Worm (Caenorhabditis elegans): ENCODE measurements around the gene dsc-4.

DNA sequence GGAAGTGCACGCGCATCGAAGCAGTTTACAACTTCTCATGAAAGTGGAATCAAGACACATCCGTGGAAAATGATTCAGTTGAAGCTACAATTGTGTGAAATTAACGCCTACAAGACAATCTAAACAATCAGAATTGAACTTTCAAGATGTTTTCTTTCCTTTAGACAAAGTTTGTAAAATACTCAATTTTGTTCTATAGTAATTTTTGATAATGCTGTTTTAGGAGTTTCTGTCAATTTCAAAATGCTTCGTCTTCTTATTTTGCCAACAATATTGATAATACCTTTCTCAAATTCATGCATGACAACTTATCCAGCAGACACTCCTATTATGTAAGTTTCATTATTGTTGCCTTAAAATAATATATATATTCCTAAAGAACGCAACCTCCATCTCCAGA, 51.2 kb downstream of the dsc-4 start, which contains the start of gene T21D12.11:
- TF ChIP-seq elt-3 (tag; optimal IDR thresholded peaks at IDR 0.05) (no peak), nhr-237 (tag; optimal IDR thresholded peaks at IDR 0.05) (no peak), elt-1 (tag; optimal IDR thresholded peaks at IDR 0.05) (no peak), ztf-11 (tag; optimal IDR thresholded peaks at IDR 0.05) (no peak), ZK546.5 (tag; optimal IDR thresholded peaks at IDR 0.05) (no peak), lin-39 (tag; optimal IDR thresholded peaks at IDR 0.05) (no peak), nhr-77 (tag; optimal IDR thresholded peaks at IDR 0.05) (no peak), aly-2 (tag; optimal IDR thresholded peaks at IDR 0.05) (no peak), snpc-4 (tag; optimal IDR thresholded peaks at IDR 0.05) (no peak), lin-13 (GFP tag; optimal IDR thresholded peaks at IDR 0.05) (no peak), R02D3.7 (tag; optimal IDR thresholded peaks at IDR 0.05) (no peak), ztf-4 (tag; optimal IDR thresholded peaks at IDR 0.05) (no peak), F13H6.1 (tag; optimal IDR thresholded peaks at IDR 0.05) (no peak), mdl-1 (tag; optimal IDR thresholded peaks at IDR 0.05) (no peak)
